Fruit fly (Drosophila melanogaster) whole organism, adult: Measurements from ENCODE around the gene Tmtc1.
A peak's percentile ranks its signal among the peaks of the same experiment; 100 is the strongest.

Experiments
- CG12768 ChIP-seq: fragments of 200-800 bp; sonication (Bioruptor generic); optimal IDR thresholded peaks from 2 replicates; lab custom pipeline; 2017; ENCODE audit warnings: missing biosample characterization, missing genetic modification characterization, mild to moderate bottlenecking, moderate library complexity, missing genetic modification reagents
- CG7101 ChIP-seq: fragments of 200-800 bp; sonication (Bioruptor generic); optimal IDR thresholded peaks from 2 replicates; lab custom pipeline; 2018; ENCODE audit warnings: missing biosample characterization, mild to moderate bottlenecking, missing genetic modification characterization, moderate library complexity
- Hr96 ChIP-seq: fragments of 200-800 bp; sonication (Bioruptor generic); optimal IDR thresholded peaks from 2 replicates; lab custom pipeline; 2016; ENCODE audit warnings: missing biosample characterization, missing genetic modification characterization
- Mnt ChIP-seq: fragments of 200-800 bp; sonication (Bioruptor generic); optimal IDR thresholded peaks from 2 replicates; lab custom pipeline; 2016; ENCODE audit warnings: missing biosample characterization, mild to moderate bottlenecking, missing genetic modification characterization
- kay ChIP-seq: fragments of 200-800 bp; sonication (Bioruptor generic); peaks from one replicate; lab custom pipeline; 2016; ENCODE audit warnings: missing biosample characterization, missing genetic modification characterization, borderline replicate concordance
- ovo ChIP-seq: fragments of 200-800 bp; sonication (Bioruptor generic); optimal IDR thresholded peaks from 2 replicates; lab custom pipeline; 2016; ENCODE audit warnings: missing biosample characterization, missing genetic modification characterization
- pad ChIP-seq: fragments of 200-800 bp; sonication (Bioruptor generic); optimal IDR thresholded peaks from 3 replicates; lab custom pipeline; 2017; ENCODE audit warnings: missing biosample characterization, missing genetic modification characterization, mild to moderate bottlenecking, moderate library complexity, missing genetic modification reagents
- tj ChIP-seq: fragments of 200-800 bp; sonication (Bioruptor generic); optimal IDR thresholded peaks from 3 replicates; lab custom pipeline; 2017; ENCODE audit warnings: missing biosample characterization, mild to moderate bottlenecking, missing genetic modification characterization, moderate library complexity
- toe ChIP-seq: fragments of 200-800 bp; sonication (Bioruptor generic); optimal IDR thresholded peaks from 2 replicates; lab custom pipeline; 2016; ENCODE audit warnings: missing biosample characterization, missing genetic modification characterization

DNA sequence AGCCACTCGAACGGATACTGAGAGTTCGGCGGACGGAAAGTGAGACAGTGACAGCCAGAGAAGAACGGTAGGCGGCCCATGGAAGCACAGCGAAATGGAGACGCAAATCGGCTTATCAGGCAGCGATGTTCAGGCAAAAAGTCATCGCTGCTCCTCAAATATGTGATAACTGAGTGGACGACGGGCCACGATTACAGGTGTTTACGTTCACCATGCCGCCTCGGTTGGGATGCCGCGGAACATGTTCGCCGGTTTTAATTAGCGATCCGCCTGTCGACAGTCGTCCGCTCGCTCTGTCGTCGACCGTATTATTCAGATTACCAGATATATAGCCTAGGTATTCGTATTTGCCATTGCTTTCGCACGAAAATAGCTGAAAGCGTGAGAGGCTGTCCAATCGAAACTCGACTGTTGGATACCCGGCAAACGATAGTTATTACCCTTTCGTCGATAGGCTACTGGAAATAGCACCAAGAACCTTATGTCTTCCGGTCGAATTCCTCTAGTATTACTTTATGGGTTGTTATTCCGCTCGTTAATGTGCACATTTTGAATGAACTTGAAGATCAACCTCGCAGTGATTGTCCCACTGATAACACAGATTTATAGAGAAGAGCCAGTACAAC, 73.7 kb downstream of the Tmtc1 start:
- no peak for TF ChIP-seq tj (GFP tag; lab: Kevin White, UChicago)
- TF ChIP-seq kay (GFP tag; lab: Kevin White, UChicago), result no peak
- TF ChIP-seq pad (GFP tag; lab: Kevin White, UChicago), result no peak
- peak; percentile 54 for TF ChIP-seq Mnt (GFP tag; lab: Kevin White, UChicago)
- TF ChIP-seq Hr96, result no peak
- TF ChIP-seq ovo (GFP tag; lab: Kevin White, UChicago), result peak; percentile 14
- TF ChIP-seq CG12768, result peak; percentile 44
- no peak for TF ChIP-seq toe (GFP tag; lab: Kevin White, UChicago)
- no peak for TF ChIP-seq CG7101
